Worm (Caenorhabditis elegans) whole organism, L4/young adult: ENCODE measurements around the gene lin-15A.

Experiments
- W03F9.2 ChIP-seq: fragments of 150-350 bp; optimal IDR thresholded peaks from 2 replicates; lab custom pipeline; 2014; ENCODE audit warnings: missing biosample characterization, missing genetic modification characterization
- him-1 ChIP-seq: sonication (generic microtip); optimal IDR thresholded peaks from 2 replicates; lab custom pipeline; 2016; ENCODE audit warnings: missing genotype, missing genetic modification reagents, missing genetic modification characterization, missing compliant biosample characterization

ce11 chrX:15707913-15708312 is 23.9 kb upstream of the lin-15A start, which contains the start of gene nhr-48:
- TF ChIP-seq W03F9.2 (tag; lab: Kevin White, UChicago) = no peak
- no peak for TF ChIP-seq him-1 (tag; lab: Kevin White, UChicago)
